Worm (Caenorhabditis elegans) whole organism, L1 larva: ENCODE results near the gene C23F12.9.

Experiments
- Y116A8C.19 ChIP-seq: sonication (generic microtip); optimal IDR thresholded peaks from 2 replicates; lab custom pipeline; 2016; ENCODE audit warnings: missing compliant biosample characterization, missing genetic modification characterization, borderline replicate concordance
- alr-1 ChIP-seq: fragments of 200-800 bp; sonication (Bioruptor generic); optimal IDR thresholded peaks from 2 replicates; lab custom pipeline; 2018; ENCODE audit warnings: borderline replicate concordance, mild to moderate bottlenecking, missing genetic modification characterization, missing compliant biosample characterization
- ama-1 ChIP-seq: fragments of 150-350 bp; optimal IDR thresholded peaks from 2 replicates; lab custom pipeline; 2014
- ceh-82 ChIP-seq, 3 experiments: fragments of 150-350 bp in 1 of 3; sonication (generic microtip) in 2 of 3; optimal IDR thresholded peaks; 2 replicates each; lab custom pipeline; 2014 to 2017; ENCODE audit warnings: missing biosample characterization in 3 of 3, missing genetic modification characterization in 3 of 3
- fkh-4 ChIP-seq: sonication (generic microtip); optimal IDR thresholded peaks from 2 replicates; lab custom pipeline; 2016; ENCODE audit warnings: missing compliant biosample characterization, missing genetic modification characterization, borderline replicate concordance
- grh-1 ChIP-seq: fragments of 200-800 bp; sonication (Bioruptor generic); IDR thresholded peaks from 2 replicates; pipeline ENCODE4 v1.3.6; 2022; ENCODE audit warnings: missing genetic modification reagents, missing genetic modification characterization, missing compliant biosample characterization
- jun-1 ChIP-seq: fragments of 150-350 bp; optimal IDR thresholded peaks from 2 replicates; lab custom pipeline; 2014; ENCODE audit warnings: missing biosample characterization, missing genetic modification reagents, missing genetic modification characterization
- mef-2 ChIP-seq: fragments of 150-350 bp; optimal IDR thresholded peaks from 2 replicates; lab custom pipeline; 2014; ENCODE audit warnings: missing biosample characterization, missing genetic modification characterization
- skn-1 ChIP-seq: fragments of 150-350 bp; optimal IDR thresholded peaks from 2 replicates; lab custom pipeline; 2014; ENCODE audit warnings: missing biosample characterization, missing genetic modification characterization
- snpc-4 ChIP-seq: fragments of 150-350 bp; optimal IDR thresholded peaks from 2 replicates; lab custom pipeline; 2014; ENCODE audit warnings: missing biosample characterization, missing genetic modification characterization
- tlp-1 ChIP-seq: fragments of 150-350 bp; optimal IDR thresholded peaks from 2 replicates; lab custom pipeline; 2014; ENCODE audit warnings: missing biosample characterization, missing genetic modification characterization
- zag-1 ChIP-seq: fragments of 150-350 bp; optimal IDR thresholded peaks from 2 replicates; lab custom pipeline; 2014; ENCODE audit warnings: missing biosample characterization, missing genetic modification characterization
- ztf-11 ChIP-seq, 2 experiments: sonication (generic microtip); optimal IDR thresholded peaks; 2 replicates each; lab custom pipeline; 2016 to 2017; ENCODE audit warnings: missing genetic modification characterization in 2 of 2, missing biosample characterization in 1 of 2, missing compliant biosample characterization in 1 of 2
- ztf-4 ChIP-seq: fragments of 150-350 bp; optimal IDR thresholded peaks from 2 replicates; lab custom pipeline; 2014; ENCODE audit warnings: missing biosample characterization, missing genetic modification characterization

DNA sequence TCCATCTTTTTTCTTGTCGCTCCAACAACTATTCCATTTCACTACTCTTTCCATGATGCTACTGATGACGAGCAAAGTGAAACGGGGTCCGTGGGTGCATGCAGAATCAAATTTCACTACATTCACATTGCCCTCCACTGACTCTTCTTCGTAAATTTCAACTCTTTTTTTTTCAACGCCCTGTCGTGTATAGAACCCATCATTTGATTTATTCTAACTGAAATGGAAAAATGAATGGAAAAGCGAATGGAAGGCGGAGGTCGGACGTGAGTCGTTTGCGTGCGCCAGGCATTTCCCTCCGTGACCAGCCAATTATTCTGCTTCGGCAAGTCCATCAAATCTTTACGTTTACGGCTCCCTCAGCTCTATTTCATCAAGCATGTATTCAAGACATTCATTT is 50.0 kb downstream of the C23F12.9 start:
- no peak for TF ChIP-seq snpc-4
- TF ChIP-seq zag-1, result no peak
- no peak for TF ChIP-seq mef-2 (tag; lab: Kevin White, UChicago)
- TF ChIP-seq alr-1 (tag; lab: Kevin White, UChicago), result no peak
- no peak for TF ChIP-seq ztf-11 (tag; optimal IDR thresholded peaks at IDR 0.05; lab: Kevin White, UChicago)
- TF ChIP-seq Y116A8C.19, result no peak
- no peak for TF ChIP-seq jun-1 (tag; lab: Kevin White, UChicago)
- no peak for TF ChIP-seq ztf-4 (tag; lab: Kevin White, UChicago)
- TF ChIP-seq ceh-82 (tag; optimal IDR thresholded peaks at IDR 0.05; lab: Kevin White, UChicago), result no peak
- no peak for TF ChIP-seq fkh-4 (tag; lab: Kevin White, UChicago)
- TF ChIP-seq skn-1 (tag; lab: Kevin White, UChicago), result no peak
- TF ChIP-seq ama-1 (lab: Kevin White, UChicago), result no peak
- TF ChIP-seq grh-1 (GFP tag; lab: Robert Waterston, UW), result no peak
- no peak for TF ChIP-seq tlp-1 (tag; lab: Kevin White, UChicago)
